Fruit fly (Drosophila melanogaster) whole organism, adult: ENCODE results near the gene CG9171.

Experiments used
- CG11617 ChIP-seq: fragments of 200-800 bp; sonication (Bioruptor generic); optimal IDR thresholded peaks from 2 replicates; lab custom pipeline; 2017; ENCODE audit warnings: mild to moderate bottlenecking, missing biosample characterization, missing genetic modification reagents, missing genetic modification characterization
- CG12768 ChIP-seq: fragments of 200-800 bp; sonication (Bioruptor generic); optimal IDR thresholded peaks from 2 replicates; lab custom pipeline; 2017; ENCODE audit warnings: missing biosample characterization, missing genetic modification characterization, mild to moderate bottlenecking, moderate library complexity, missing genetic modification reagents
- CG14711 ChIP-seq: fragments of 200-800 bp; sonication (Bioruptor generic); optimal IDR thresholded peaks from 2 replicates; lab custom pipeline; 2018; ENCODE audit warnings: missing biosample characterization, mild to moderate bottlenecking, missing genetic modification characterization, moderate library complexity
- CG1620 ChIP-seq: fragments of 200-800 bp; sonication (Bioruptor generic); optimal IDR thresholded peaks from 2 replicates; lab custom pipeline; 2016; ENCODE audit warnings: missing biosample characterization, missing genetic modification characterization
- CG33017 ChIP-seq: fragments of 200-800 bp; sonication (Bioruptor generic); optimal IDR thresholded peaks from 2 replicates; lab custom pipeline; 2018; ENCODE audit warnings: missing biosample characterization, mild to moderate bottlenecking, missing genetic modification characterization, moderate library complexity
- CG5204 ChIP-seq: fragments of 200-800 bp; sonication (Bioruptor generic); optimal IDR thresholded peaks from 2 replicates; lab custom pipeline; 2016; ENCODE audit warnings: missing biosample characterization, missing genetic modification characterization
- CG7045 ChIP-seq: fragments of 200-800 bp; sonication (Bioruptor generic); optimal IDR thresholded peaks from 2 replicates; lab custom pipeline; 2017; ENCODE audit warnings: missing biosample characterization, mild to moderate bottlenecking, missing genetic modification characterization
- CG7101 ChIP-seq: fragments of 200-800 bp; sonication (Bioruptor generic); optimal IDR thresholded peaks from 2 replicates; lab custom pipeline; 2018; ENCODE audit warnings: missing biosample characterization, mild to moderate bottlenecking, missing genetic modification characterization, moderate library complexity
- Clk ChIP-seq: fragments of 200-800 bp; sonication (Bioruptor generic); optimal IDR thresholded peaks from 2 replicates; lab custom pipeline; 2017; ENCODE audit warnings: missing biosample characterization, missing genetic modification characterization
- Crg-1 ChIP-seq: fragments of 200-800 bp; sonication (Bioruptor generic); optimal IDR thresholded peaks from 2 replicates; lab custom pipeline; 2016; ENCODE audit warnings: missing biosample characterization, missing genetic modification characterization
- Hr96 ChIP-seq: fragments of 200-800 bp; sonication (Bioruptor generic); optimal IDR thresholded peaks from 2 replicates; lab custom pipeline; 2016; ENCODE audit warnings: missing biosample characterization, missing genetic modification characterization
- Mnt ChIP-seq: fragments of 200-800 bp; sonication (Bioruptor generic); optimal IDR thresholded peaks from 2 replicates; lab custom pipeline; 2016; ENCODE audit warnings: missing biosample characterization, mild to moderate bottlenecking, missing genetic modification characterization
- bab1 ChIP-seq: fragments of 200-800 bp; sonication (Bioruptor generic); optimal IDR thresholded peaks from 3 replicates; lab custom pipeline; 2019; ENCODE audit warnings: missing biosample characterization, mild to moderate bottlenecking, missing genetic modification characterization, moderate library complexity
- cic ChIP-seq: fragments of 200-800 bp; sonication (Bioruptor generic); optimal IDR thresholded peaks from 2 replicates; lab custom pipeline; 2017; ENCODE audit warnings: missing biosample characterization, mild to moderate bottlenecking, missing genetic modification characterization, moderate library complexity
- cnc ChIP-seq, 2 experiments: fragments of >200 bp; optimal IDR thresholded peaks; 2 replicates each; lab custom pipeline; 2017
- kay ChIP-seq: fragments of 200-800 bp; sonication (Bioruptor generic); peaks from one replicate; lab custom pipeline; 2016; ENCODE audit warnings: missing biosample characterization, missing genetic modification characterization, borderline replicate concordance
- ovo ChIP-seq: fragments of 200-800 bp; sonication (Bioruptor generic); optimal IDR thresholded peaks from 2 replicates; lab custom pipeline; 2016; ENCODE audit warnings: missing biosample characterization, missing genetic modification characterization
- pad ChIP-seq: fragments of 200-800 bp; sonication (Bioruptor generic); optimal IDR thresholded peaks from 3 replicates; lab custom pipeline; 2017; ENCODE audit warnings: missing biosample characterization, missing genetic modification characterization, mild to moderate bottlenecking, moderate library complexity, missing genetic modification reagents
- tj ChIP-seq: fragments of 200-800 bp; sonication (Bioruptor generic); optimal IDR thresholded peaks from 3 replicates; lab custom pipeline; 2017; ENCODE audit warnings: missing biosample characterization, mild to moderate bottlenecking, missing genetic modification characterization, moderate library complexity
- toe ChIP-seq: fragments of 200-800 bp; sonication (Bioruptor generic); optimal IDR thresholded peaks from 2 replicates; lab custom pipeline; 2016; ENCODE audit warnings: missing biosample characterization, missing genetic modification characterization

The CG9171 gene

dm6 chr2L:5730432-5730831, 69.6 kb downstream of the CG9171 start:
- TF ChIP-seq Crg-1 = no peak
- no peak for TF ChIP-seq bab1 (GFP tag; lab: Kevin White, UChicago)
- TF ChIP-seq CG12768 (GFP tag; lab: Kevin White, UChicago) = no peak
- TF ChIP-seq Clk (GFP tag; lab: Kevin White, UChicago) = no peak
- no peak for TF ChIP-seq CG11617 (GFP tag; lab: Kevin White, UChicago)
- no peak for TF ChIP-seq CG5204
- TF ChIP-seq Mnt (GFP tag; lab: Kevin White, UChicago) = no peak
- TF ChIP-seq toe = no peak
- TF ChIP-seq pad (GFP tag; lab: Kevin White, UChicago) = no peak

- TF ChIP-seq toe (no peak), Mnt (GFP tag; lab: Kevin White, UChicago) (no peak), Hr96 (GFP tag; lab: Kevin White, UChicago) (no peak), tj (GFP tag; lab: Kevin White, UChicago) (no peak), kay (GFP tag; lab: Kevin White, UChicago) (no peak), CG11617 (GFP tag; lab: Kevin White, UChicago) (no peak), CG7101 (tag; lab: Kevin White, UChicago) (no peak), CG5204 (no peak), cnc (optimal IDR thresholded peaks at IDR 0.05; lab: Kevin White, UChicago) (no peak), CG14711 (tag; lab: Kevin White, UChicago) (no peak), Clk (GFP tag; lab: Kevin White, UChicago) (no peak), pad (GFP tag; lab: Kevin White, UChicago) (no peak), CG12768 (GFP tag; lab: Kevin White, UChicago) (no peak), Crg-1 (no peak), CG7045 (no peak), ovo (GFP tag; lab: Kevin White, UChicago) (no peak), bab1 (GFP tag; lab: Kevin White, UChicago) (no peak), CG33017 (no peak)
Measured at dm6 chr2L:5728711-5729110, 71.3 kb downstream of the CG9171 start, which contains the start of gene CG14006. TSS of gene CG14006 (minus strand) at chr2L:5728811.

dm6 chr2L:5726049-5726448, 74.0 kb downstream of the CG9171 start:
- no peak for TF ChIP-seq CG11617 (GFP tag; lab: Kevin White, UChicago)
- no peak for TF ChIP-seq bab1 (GFP tag; lab: Kevin White, UChicago)
- no peak for TF ChIP-seq CG7101 (tag; lab: Kevin White, UChicago)
- TF ChIP-seq cnc (optimal IDR thresholded peaks at IDR 0.05; lab: Kevin White, UChicago) = no peak
- TF ChIP-seq Mnt (GFP tag; lab: Kevin White, UChicago) = no peak
- TF ChIP-seq Clk (GFP tag; lab: Kevin White, UChicago) = no peak
- no peak for TF ChIP-seq Hr96 (GFP tag; lab: Kevin White, UChicago)

dm6 chr2L:5724521-5725023, 75.5 kb downstream of the CG9171 start, which contains the start of gene CG11030:
TSS of gene CG11030 (plus strand) at chr2L:5724656.
- TF ChIP-seq CG7045 = no peak
- TF ChIP-seq CG14711 (tag; lab: Kevin White, UChicago) = no peak
- no peak for TF ChIP-seq CG33017
- TF ChIP-seq Mnt (GFP tag; lab: Kevin White, UChicago) = peak; percentile 94
- peak; percentile 44 for TF ChIP-seq cic (GFP tag; lab: Kevin White, UChicago)
- peak; percentile 20 for TF ChIP-seq CG1620 (GFP tag; lab: Kevin White, UChicago)
- TF ChIP-seq Crg-1 = peak; percentile 42
- TF ChIP-seq CG5204 = no peak
- peak; percentile 82 for TF ChIP-seq tj (GFP tag; lab: Kevin White, UChicago)
- TF ChIP-seq CG11617 (GFP tag; lab: Kevin White, UChicago) = no peak
- peak; percentile 24 for TF ChIP-seq ovo (GFP tag; lab: Kevin White, UChicago)
- no peak for TF ChIP-seq pad (GFP tag; lab: Kevin White, UChicago)
- no peak for TF ChIP-seq cnc (optimal IDR thresholded peaks at IDR 0.05; lab: Kevin White, UChicago)
- TF ChIP-seq toe = no peak
- TF ChIP-seq CG12768 (GFP tag; lab: Kevin White, UChicago) = no peak
- TF ChIP-seq Clk (GFP tag; lab: Kevin White, UChicago) = no peak
- TF ChIP-seq kay (GFP tag; lab: Kevin White, UChicago) = no peak
- TF ChIP-seq CG7101 (tag; lab: Kevin White, UChicago) = no peak
- TF ChIP-seq Hr96 (GFP tag; lab: Kevin White, UChicago) = no peak
- peak; percentile 28 for TF ChIP-seq bab1 (GFP tag; lab: Kevin White, UChicago)

dm6 chr2L:5723859-5724475, 76.1 kb downstream of the CG9171 start:
- TF ChIP-seq toe (no peak), Crg-1 (no peak), CG1620 (GFP tag; lab: Kevin White, UChicago) (no peak), Mnt (GFP tag; lab: Kevin White, UChicago) (no peak)

dm6 chr2L:5720407-5721228, 79.4 kb downstream of the CG9171 start, which contains the start of the genes CG11149 and sip1:
TSS of gene CG11149 (minus strand) at chr2L:5720899.
TSS of gene sip1 (plus strand) at chr2L:5721051.
- peak; percentile 20 for TF ChIP-seq cic (GFP tag; lab: Kevin White, UChicago)
- no peak for TF ChIP-seq Crg-1
- TF ChIP-seq cnc (optimal IDR thresholded peaks at IDR 0.05; lab: Kevin White, UChicago) = no peak
- TF ChIP-seq Hr96 (GFP tag; lab: Kevin White, UChicago) = no peak
- no peak for TF ChIP-seq CG5204
- peak; percentile 72 for TF ChIP-seq kay (GFP tag; lab: Kevin White, UChicago)
- TF ChIP-seq tj (GFP tag; lab: Kevin White, UChicago) = no peak
- TF ChIP-seq CG12768 (GFP tag; lab: Kevin White, UChicago) = no peak
- TF ChIP-seq CG33017 = no peak
- TF ChIP-seq CG7045 = no peak
